Fruit fly (Drosophila melanogaster) whole organism: ENCODE data around the gene CG42717.

ENCODE experiments used
- CG8478 ChIP-seq: fragments of >200 bp; optimal IDR thresholded peaks from 2 replicates; lab custom pipeline; 2018; ENCODE audit warnings: inconsistent platforms
- Dll ChIP-seq: fragments of >200 bp; optimal IDR thresholded peaks from 2 replicates; lab custom pipeline; 2017
- EcR ChIP-seq, 2 experiments: fragments of >200 bp; optimal IDR thresholded peaks; 2 replicates each; lab custom pipeline; 2017; ENCODE audit warnings: missing biosample characterization in 2 of 2, missing genetic modification characterization in 2 of 2, missing genetic modification reagents in 2 of 2
- psq ChIP-seq: fragments of >200 bp; optimal IDR thresholded peaks from 2 replicates; lab custom pipeline; 2017
- usp ChIP-seq: fragments of >200 bp; optimal IDR thresholded peaks from 2 replicates; lab custom pipeline; 2017; ENCODE audit warnings: missing biosample characterization, missing genetic modification characterization, mixed read lengths

- TF ChIP-seq psq (lab: Kevin White, UChicago): no peak
- TF ChIP-seq usp: no peak
- TF ChIP-seq EcR (GFP tag; optimal IDR thresholded peaks at IDR 0.05; lab: Kevin White, UChicago): no peak
- no peak for TF ChIP-seq Dll (lab: Kevin White, UChicago)
- TF ChIP-seq CG8478: no peak
Measured at dm6 chr3L:16039063-16039462, 6.1 kb upstream of the CG42717 start.
